Worm (Caenorhabditis elegans): ENCODE results near the gene ykt-6.

The ykt-6 gene

DNA sequence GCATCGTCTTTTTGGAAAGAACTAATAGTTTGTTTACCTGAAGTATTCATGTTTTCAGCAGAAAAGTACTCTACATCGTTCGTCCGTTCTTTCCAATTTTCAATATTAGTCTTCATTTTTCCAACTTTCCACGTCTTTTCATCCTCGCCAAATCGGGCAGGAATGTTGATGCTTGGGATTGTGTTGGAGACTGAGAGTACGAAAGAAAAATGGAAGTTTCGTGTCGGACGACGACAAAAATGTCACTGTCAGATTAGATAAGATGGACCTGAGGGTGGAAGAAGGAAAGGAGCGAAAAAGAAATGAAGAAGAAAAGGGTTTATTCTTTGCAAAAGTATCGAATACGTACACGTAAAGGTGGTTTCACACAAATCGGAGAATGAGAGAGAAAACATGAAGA is 10.6 kb upstream of the ykt-6 start:
- no peak for TF ChIP-seq med-1 (GFP tag; optimal IDR thresholded peaks at IDR 0.05; ENCODE audit: insufficient read depth)
- no peak for TF ChIP-seq ref-1 (GFP tag; conservative IDR thresholded peaks at IDR 0.05)
- no peak for TF ChIP-seq flt-1 (GFP tag; IDR thresholded peaks at IDR 0.05)
- TF ChIP-seq ztf-23 (GFP tag; IDR thresholded peaks at IDR 0.05): no peak
- no peak for TF ChIP-seq T22C8.4 (GFP tag; IDR thresholded peaks at IDR 0.05)
- TF ChIP-seq cog-1 (tag; optimal IDR thresholded peaks at IDR 0.05): no peak
- no peak for TF ChIP-seq tab-1 (GFP tag; IDR thresholded peaks at IDR 0.05)
- TF ChIP-seq klf-2 (GFP tag; conservative IDR thresholded peaks at IDR 0.05): no peak
- TF ChIP-seq ztf-29 (GFP tag; IDR thresholded peaks at IDR 0.05): no peak

ce11 chrIII:7297045-7297680 is 9.8 kb upstream of the ykt-6 start:
- TF ChIP-seq cog-1 (tag; optimal IDR thresholded peaks at IDR 0.05): no peak
- TF ChIP-seq klf-2 (GFP tag; conservative IDR thresholded peaks at IDR 0.05): no peak
- TF ChIP-seq flt-1 (GFP tag; IDR thresholded peaks at IDR 0.05): no peak
- no peak for TF ChIP-seq med-1 (GFP tag; optimal IDR thresholded peaks at IDR 0.05; ENCODE audit: insufficient read depth)
- TF ChIP-seq tab-1 (GFP tag; IDR thresholded peaks at IDR 0.05): no peak
- no peak for TF ChIP-seq ztf-23 (GFP tag; IDR thresholded peaks at IDR 0.05)
- TF ChIP-seq ztf-29 (GFP tag; IDR thresholded peaks at IDR 0.05): no peak
- no peak for TF ChIP-seq ref-1 (GFP tag; conservative IDR thresholded peaks at IDR 0.05)
- no peak for TF ChIP-seq T22C8.4 (GFP tag; IDR thresholded peaks at IDR 0.05)

DNA sequence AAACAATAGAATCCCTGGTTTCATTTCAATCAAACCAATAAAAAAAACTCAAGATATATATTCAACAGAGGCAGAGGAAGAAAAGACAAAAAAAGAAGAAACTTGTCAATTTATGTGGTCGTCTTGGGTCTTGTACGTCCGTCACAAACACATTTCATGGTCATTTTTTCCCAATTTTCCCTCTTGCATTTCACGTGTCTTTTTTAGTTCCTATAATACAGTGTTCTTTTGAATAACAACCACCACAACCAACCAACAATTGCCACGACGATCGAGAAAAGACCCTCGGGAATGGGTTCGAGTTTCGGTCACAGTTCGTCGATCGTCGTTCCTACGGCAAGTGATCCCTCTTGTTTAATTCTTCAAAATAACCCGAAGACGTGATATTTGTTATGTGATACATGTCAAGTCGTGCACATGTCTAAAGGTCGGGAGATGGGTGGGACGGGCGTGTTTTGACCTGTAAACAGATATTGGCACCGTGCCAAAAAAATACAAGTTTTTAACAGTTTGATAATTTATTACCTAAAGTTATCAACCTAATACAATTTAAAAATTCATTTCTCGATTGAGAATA is 8.8 kb upstream of the ykt-6 start:
- TF ChIP-seq ztf-23 (GFP tag; IDR thresholded peaks at IDR 0.05) (no peak), ref-1 (GFP tag; conservative IDR thresholded peaks at IDR 0.05) (no peak), ztf-29 (GFP tag; IDR thresholded peaks at IDR 0.05) (no peak), flt-1 (GFP tag; IDR thresholded peaks at IDR 0.05) (no peak), med-1 (GFP tag; optimal IDR thresholded peaks at IDR 0.05; ENCODE audit: insufficient read depth) (no peak), klf-2 (GFP tag; conservative IDR thresholded peaks at IDR 0.05) (no peak), tab-1 (GFP tag; IDR thresholded peaks at IDR 0.05) (no peak), T22C8.4 (GFP tag; IDR thresholded peaks at IDR 0.05) (no peak), cog-1 (tag; optimal IDR thresholded peaks at IDR 0.05) (no peak)

DNA sequence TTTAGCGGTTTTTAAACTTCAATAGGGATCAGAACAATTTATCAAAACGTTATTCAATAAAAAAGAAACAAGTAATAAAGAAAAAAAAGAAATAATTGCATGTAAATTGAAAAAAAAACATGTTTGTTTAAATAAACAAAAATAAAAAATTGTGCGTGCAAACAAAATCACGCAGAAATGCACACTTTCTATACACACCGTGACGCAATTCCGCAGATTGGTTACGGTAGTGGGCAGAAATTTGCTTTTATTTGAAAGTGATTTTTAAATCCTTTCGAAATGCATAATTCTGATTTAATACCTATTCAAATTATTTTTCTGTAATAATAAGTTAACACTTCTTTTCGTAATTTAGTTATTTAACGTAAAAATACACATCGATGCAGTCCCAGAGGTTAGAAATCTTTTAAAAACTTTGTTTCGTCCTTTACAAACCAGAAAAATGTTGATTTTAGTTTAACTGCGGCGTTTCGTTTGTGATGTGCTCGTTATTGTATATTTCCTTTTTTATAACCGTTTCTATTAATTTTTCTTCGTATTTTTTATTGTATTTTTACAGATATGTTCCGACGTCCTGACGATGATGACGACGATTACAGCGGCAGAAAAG is 5.8 kb upstream of the ykt-6 start, which contains the start of gene cwf-19L2:
Gene cwf-19L2, plus strand, starts transcription at position 560 of the 610 bp plus-strand sequence.
- TF ChIP-seq med-1 (GFP tag; optimal IDR thresholded peaks at IDR 0.05; ENCODE audit: insufficient read depth) (no peak), ztf-23 (GFP tag; IDR thresholded peaks at IDR 0.05) (no peak), klf-2 (GFP tag; conservative IDR thresholded peaks at IDR 0.05) (no peak), tab-1 (GFP tag; IDR thresholded peaks at IDR 0.05) (no peak), ztf-29 (GFP tag; IDR thresholded peaks at IDR 0.05) (no peak), flt-1 (GFP tag; IDR thresholded peaks at IDR 0.05) (no peak), cog-1 (tag; optimal IDR thresholded peaks at IDR 0.05) (no peak), T22C8.4 (GFP tag; IDR thresholded peaks at IDR 0.05) (no peak), ref-1 (GFP tag; conservative IDR thresholded peaks at IDR 0.05) (no peak)

ce11 chrIII:7292569-7292968 is 5.2 kb upstream of the ykt-6 start:
- TF ChIP-seq ref-1 (GFP tag; conservative IDR thresholded peaks at IDR 0.05) (no peak), klf-2 (GFP tag; conservative IDR thresholded peaks at IDR 0.05) (no peak)

ce11 chrIII:7291216-7291615 is 3.8 kb upstream of the ykt-6 start:
- TF ChIP-seq T22C8.4 (GFP tag; IDR thresholded peaks at IDR 0.05) (no peak), ztf-29 (GFP tag; IDR thresholded peaks at IDR 0.05) (no peak), ref-1 (GFP tag; conservative IDR thresholded peaks at IDR 0.05) (no peak), med-1 (GFP tag; optimal IDR thresholded peaks at IDR 0.05; ENCODE audit: insufficient read depth) (no peak), klf-2 (GFP tag; conservative IDR thresholded peaks at IDR 0.05) (no peak), ztf-23 (GFP tag; IDR thresholded peaks at IDR 0.05) (no peak), flt-1 (GFP tag; IDR thresholded peaks at IDR 0.05) (no peak), tab-1 (GFP tag; IDR thresholded peaks at IDR 0.05) (no peak)

ce11 chrIII:7290462-7290861 is 3.1 kb upstream of the ykt-6 start, which contains the start of gene algn-11:
Gene algn-11, minus strand, starts transcription at chrIII:7290562.
- no peak for TF ChIP-seq ztf-23 (GFP tag; IDR thresholded peaks at IDR 0.05)

DNA sequence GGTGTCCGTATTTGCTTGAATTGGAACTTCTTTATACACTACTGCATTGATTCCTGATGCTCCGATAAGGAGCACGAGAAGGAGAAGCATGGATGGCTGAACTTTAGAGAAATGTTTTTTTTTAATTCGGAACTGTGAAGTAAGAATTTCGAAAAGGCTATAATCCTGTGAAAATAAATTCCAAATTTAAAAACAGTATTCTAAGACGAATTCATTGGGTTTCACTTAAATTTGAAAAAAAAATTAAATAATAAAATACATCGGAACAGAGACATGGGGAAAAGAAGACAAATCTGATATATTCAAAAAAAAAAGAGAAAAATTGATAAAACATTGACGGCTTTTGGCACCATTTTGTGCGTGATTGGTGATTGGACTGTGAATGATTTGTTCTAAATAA is 1.6 kb downstream of the ykt-6 start, which contains the start of gene pho-5:
Gene pho-5, minus strand, starts transcription at position 101 of the 400 bp plus-strand sequence.
- TF ChIP-seq flt-1 (GFP tag; IDR thresholded peaks at IDR 0.05): no peak
- no peak for TF ChIP-seq tab-1 (GFP tag; IDR thresholded peaks at IDR 0.05)

- TF ChIP-seq ref-1 (GFP tag; conservative IDR thresholded peaks at IDR 0.05): no peak
- no peak for TF ChIP-seq klf-2 (GFP tag; conservative IDR thresholded peaks at IDR 0.05)
- TF ChIP-seq T22C8.4 (GFP tag; IDR thresholded peaks at IDR 0.05): no peak
- TF ChIP-seq tab-1 (GFP tag; IDR thresholded peaks at IDR 0.05): no peak
- TF ChIP-seq cog-1 (tag; optimal IDR thresholded peaks at IDR 0.05): no peak
- TF ChIP-seq ztf-23 (GFP tag; IDR thresholded peaks at IDR 0.05): no peak
- no peak for TF ChIP-seq ztf-29 (GFP tag; IDR thresholded peaks at IDR 0.05)
- TF ChIP-seq med-1 (GFP tag; optimal IDR thresholded peaks at IDR 0.05; ENCODE audit: insufficient read depth): no peak
- TF ChIP-seq flt-1 (GFP tag; IDR thresholded peaks at IDR 0.05): no peak
Measured at ce11 chrIII:7281179-7281578, 6.2 kb downstream of the ykt-6 start, which contains the start of gene B0361.3. Gene B0361.3, plus strand, starts transcription at chrIII:7281462.

- TF ChIP-seq ref-1 (GFP tag; conservative IDR thresholded peaks at IDR 0.05): no peak
- TF ChIP-seq med-1 (GFP tag; optimal IDR thresholded peaks at IDR 0.05; ENCODE audit: insufficient read depth): no peak
- TF ChIP-seq ztf-23 (GFP tag; IDR thresholded peaks at IDR 0.05): no peak
- TF ChIP-seq klf-2 (GFP tag; conservative IDR thresholded peaks at IDR 0.05): no peak
- TF ChIP-seq tab-1 (GFP tag; IDR thresholded peaks at IDR 0.05): no peak
- TF ChIP-seq T22C8.4 (GFP tag; IDR thresholded peaks at IDR 0.05): no peak
- no peak for TF ChIP-seq ztf-29 (GFP tag; IDR thresholded peaks at IDR 0.05)
- TF ChIP-seq flt-1 (GFP tag; IDR thresholded peaks at IDR 0.05): no peak
- TF ChIP-seq cog-1 (tag; optimal IDR thresholded peaks at IDR 0.05): no peak
Measured at ce11 chrIII:7278491-7278890, 8.9 kb downstream of the ykt-6 start.
